Worm (Caenorhabditis elegans) whole organism, midembryonic: ENCODE data around the gene F39G3.5.

ENCODE experiments used
- T22C8.4 ChIP-seq: fragments of 200-800 bp; sonication (Bioruptor generic); IDR thresholded peaks from 2 replicates; pipeline ENCODE4 v1.3.6; 2022; ENCODE audit warnings: missing genetic modification characterization, missing compliant biosample characterization
- flt-1 ChIP-seq: fragments of 200-800 bp; sonication (Bioruptor generic); IDR thresholded peaks from 2 replicates; pipeline ENCODE4 v1.3.6; 2022; ENCODE audit warnings: missing genetic modification characterization, missing compliant biosample characterization
- klf-2 ChIP-seq: fragments of 200-800 bp; sonication (Bioruptor generic); conservative IDR thresholded peaks from 2 replicates; pipeline ENCODE4 v1.3.6; 2022; ENCODE audit warnings: missing genetic modification reagents, missing genetic modification characterization, missing compliant biosample characterization
- med-1 ChIP-seq: sonication (generic microtip); optimal IDR thresholded peaks from 2 replicates; lab custom pipeline; 2017; ENCODE audit warnings: missing genetic modification characterization, mild to moderate bottlenecking, missing compliant biosample characterization, antibody characterized with exemption, missing genetic modification reagents; ENCODE audit not compliant: insufficient read depth
- tab-1 ChIP-seq: fragments of 200-800 bp; sonication (Bioruptor generic); IDR thresholded peaks from 2 replicates; pipeline ENCODE4 v1.3.6; 2022; ENCODE audit warnings: missing genetic modification characterization, missing compliant biosample characterization
- ztf-23 ChIP-seq: fragments of 200-800 bp; sonication (Bioruptor generic); IDR thresholded peaks from 2 replicates; pipeline ENCODE4 v1.3.6; 2022; ENCODE audit warnings: missing genetic modification reagents, missing genetic modification characterization, missing compliant biosample characterization
- ztf-29 ChIP-seq: fragments of 200-800 bp; sonication (Bioruptor generic); IDR thresholded peaks from 2 replicates; pipeline ENCODE4 v1.3.6; 2022; ENCODE audit warnings: missing genetic modification reagents, missing genetic modification characterization, missing compliant biosample characterization

ce11 chrV:4737727-4738126 is 15.3 kb downstream of the F39G3.5 start, which contains the start of gene F39G3.2:
- TF ChIP-seq T22C8.4 (GFP tag; lab: Robert Waterston, UW) (no peak), med-1 (no peak), ztf-23 (GFP tag; lab: Robert Waterston, UW) (no peak), flt-1 (GFP tag; lab: Robert Waterston, UW) (no peak), klf-2 (no peak), tab-1 (GFP tag; lab: Robert Waterston, UW) (no peak), ztf-29 (GFP tag; lab: Robert Waterston, UW) (no peak)
